Worm (Caenorhabditis elegans): ENCODE results near the gene C25E10.17.

The C25E10.17 gene

ce11 chrV:9088758-9089157, 41.4 kb upstream of the C25E10.17 start:
- TF ChIP-seq ama-1 (optimal IDR thresholded peaks at IDR 0.05) (peak; percentile 76), mab-9 (GFP tag; IDR thresholded peaks at IDR 0.05) (0 out of 2 replicates have a peak, but pooled peaks have one; percentile 8), ceh-8 (GFP tag; optimal IDR thresholded peaks at IDR 0.05) (no peak), nhr-85 (tag) (peak; percentile 20)

DNA sequence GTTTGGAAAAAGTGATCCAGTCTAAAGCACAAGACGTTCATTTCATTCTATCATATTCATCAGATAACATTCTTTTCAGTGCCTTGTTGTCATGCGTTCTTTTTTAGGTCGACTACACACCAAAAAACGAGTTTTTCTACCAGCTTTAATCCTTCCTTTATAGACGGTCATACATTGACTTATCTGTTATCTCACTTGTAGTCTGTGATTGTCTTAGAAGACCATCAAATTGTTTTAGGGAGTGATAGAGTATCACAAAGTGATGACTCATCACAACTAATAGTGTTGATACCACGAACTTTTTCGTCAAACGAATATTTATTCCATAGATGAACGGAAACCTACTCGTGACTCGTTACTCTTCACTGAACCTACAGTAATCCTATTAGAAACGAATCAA, 38.4 kb upstream of the C25E10.17 start:
- TF ChIP-seq mef-2 (tag; optimal IDR thresholded peaks at IDR 0.05), result no peak
- no peak for TF ChIP-seq lin-15B (tag; optimal IDR thresholded peaks at IDR 0.05)
- TF ChIP-seq efl-3 (GFP tag; optimal IDR thresholded peaks at IDR 0.05), result no peak
- no peak for TF ChIP-seq elt-2 (tag; optimal IDR thresholded peaks at IDR 0.05)
- peak; percentile 82 for TF ChIP-seq nhr-85 (tag)
- no peak for TF ChIP-seq lin-39 (tag; optimal IDR thresholded peaks at IDR 0.05)
- TF ChIP-seq mep-1 (tag; optimal IDR thresholded peaks at IDR 0.05), result peak; percentile 26
- TF ChIP-seq ces-1 (GFP tag; optimal IDR thresholded peaks at IDR 0.05), result no peak
- peak in 1 of 2 experiments; percentile 13 for TF ChIP-seq lin-35 (GFP tag; optimal IDR thresholded peaks at IDR 0.05)
- no peak for TF ChIP-seq pqm-1 (tag; optimal IDR thresholded peaks at IDR 0.05)
- TF ChIP-seq nhr-47 (tag; optimal IDR thresholded peaks at IDR 0.05), result no peak
- TF ChIP-seq lsy-2 (tag; optimal IDR thresholded peaks at IDR 0.05), result no peak
- no peak for TF ChIP-seq egl-13 (tag; optimal IDR thresholded peaks at IDR 0.05)
- peak in 2 of 6 experiments; percentile 24 to 28 for TF ChIP-seq elt-3 (tag; optimal IDR thresholded peaks at IDR 0.05)

DNA sequence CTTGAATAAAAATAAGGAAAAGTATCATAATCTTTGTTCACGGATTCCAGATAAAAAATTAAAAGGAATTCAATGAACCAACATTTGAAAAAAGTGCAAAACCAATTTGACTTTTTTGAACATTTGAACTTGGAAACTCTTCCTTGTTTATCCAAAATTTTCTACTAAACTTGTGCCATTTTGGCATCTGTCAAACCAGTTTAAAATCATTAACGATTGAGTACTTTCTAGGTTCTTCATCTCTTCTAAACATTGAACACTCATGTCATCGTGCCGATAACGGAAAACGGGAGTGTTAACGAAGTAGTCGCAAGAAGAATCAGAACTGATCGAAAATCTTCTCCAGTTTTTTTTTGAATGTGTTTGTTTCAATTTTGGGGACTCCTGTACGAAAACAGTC, 36.8 kb upstream of the C25E10.17 start:
- no peak for TF ChIP-seq pax-3 (tag; optimal IDR thresholded peaks at IDR 0.05)
- TF ChIP-seq nhr-71 (tag; optimal IDR thresholded peaks at IDR 0.05), result peak; percentile 32
- no peak for TF ChIP-seq snpc-4 (tag; optimal IDR thresholded peaks at IDR 0.05)
- TF ChIP-seq tbx-2 (tag; optimal IDR thresholded peaks at IDR 0.05), result peak; percentile 27
- TF ChIP-seq unc-98 (GFP tag; IDR thresholded peaks at IDR 0.05), result no peak
- peak; percentile 40 for TF ChIP-seq lin-14 (GFP tag; optimal IDR thresholded peaks at IDR 0.05)
- TF ChIP-seq lin-35 (GFP tag; optimal IDR thresholded peaks at IDR 0.05), result peak in 1 of 2 experiments; percentile 24
- TF ChIP-seq ztf-11 (tag; optimal IDR thresholded peaks at IDR 0.05), result no peak
- TF ChIP-seq nhr-85 (tag), result peak; percentile 80
- 0 out of 2 replicates have a peak, but pooled peaks have one; percentile 23 for TF ChIP-seq nhr-19 (GFP tag; conservative IDR thresholded peaks at IDR 0.05)
- peak in 2 of 6 experiments; percentile 9 to 12 for TF ChIP-seq elt-3 (tag; optimal IDR thresholded peaks at IDR 0.05)
- no peak for TF ChIP-seq elt-2 (tag; optimal IDR thresholded peaks at IDR 0.05)
- TF ChIP-seq nhr-20 (tag; optimal IDR thresholded peaks at IDR 0.05), result peak; percentile 39
- TF ChIP-seq grh-1 (GFP tag; IDR thresholded peaks at IDR 0.05), result peak; percentile 53
- no peak for TF ChIP-seq pag-3 (tag; optimal IDR thresholded peaks at IDR 0.05; ENCODE audit: borderline replicate concordance, insufficient read depth)
- peak; percentile 47 for TF ChIP-seq blmp-1 (tag; optimal IDR thresholded peaks at IDR 0.05)

DNA sequence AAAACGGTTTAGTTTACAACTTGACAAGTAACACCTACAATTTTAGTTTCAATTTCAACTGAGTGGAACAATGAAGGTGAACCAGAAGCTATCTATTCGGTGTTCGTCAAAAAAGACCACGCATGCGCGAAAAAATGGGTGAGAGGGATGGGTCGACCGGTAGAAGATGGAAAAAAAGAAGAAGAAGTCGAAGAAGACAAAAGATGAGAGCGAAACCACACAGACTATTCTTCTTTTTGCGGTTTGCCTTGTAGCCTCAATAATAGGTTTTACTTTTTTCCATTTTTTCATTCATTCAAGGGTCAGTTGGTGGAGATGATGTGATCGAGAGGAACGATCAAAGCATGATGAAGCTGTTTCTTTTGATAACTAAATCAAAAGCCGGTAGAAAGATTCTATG, 34.9 kb upstream of the C25E10.17 start:
- TF ChIP-seq snu-23 (GFP tag; optimal IDR thresholded peaks at IDR 0.05) (no peak), blmp-1 (tag; optimal IDR thresholded peaks at IDR 0.05) (peak; percentile 62), unc-62 (GFP tag; optimal IDR thresholded peaks at IDR 0.05) (no peak), efl-3 (GFP tag; optimal IDR thresholded peaks at IDR 0.05) (no peak)

DNA sequence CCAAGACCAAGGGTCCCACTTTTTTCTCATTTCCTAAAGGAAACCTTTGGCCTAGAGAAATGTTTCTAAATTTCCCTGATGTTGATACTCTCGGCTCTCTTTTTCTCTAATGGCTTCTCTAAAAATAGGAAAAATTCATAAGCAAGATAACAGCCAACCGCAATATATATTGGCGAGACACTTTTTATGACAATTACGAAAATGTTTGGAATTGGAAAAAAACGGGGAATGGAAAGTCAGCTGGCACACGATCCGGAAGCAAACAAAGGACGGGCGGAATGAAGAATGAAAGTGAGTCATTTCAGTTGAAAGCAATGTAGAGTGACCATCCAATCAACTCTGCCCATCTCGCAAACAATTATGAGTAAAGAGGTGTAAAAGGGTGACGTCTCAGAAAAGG, 34.0 kb upstream of the C25E10.17 start:
- TF ChIP-seq ets-5 (GFP tag; IDR thresholded peaks at IDR 0.05), result no peak
- TF ChIP-seq jun-1 (tag; optimal IDR thresholded peaks at IDR 0.05), result peak; percentile 16
- TF ChIP-seq lin-14 (GFP tag; optimal IDR thresholded peaks at IDR 0.05), result peak; percentile 24
- no peak for TF ChIP-seq fkh-8 (tag; optimal IDR thresholded peaks at IDR 0.05)
- peak; percentile 26 for TF ChIP-seq elt-2 (tag; optimal IDR thresholded peaks at IDR 0.05)
- peak in 1 of 2 experiments; percentile 7 for TF ChIP-seq mdl-1 (tag; optimal IDR thresholded peaks at IDR 0.05)
